Worm (Caenorhabditis elegans) whole organism, L4 larva: Measurements from ENCODE around the gene C07D8.5.

Source experiments
- F10B5.3 ChIP-seq: sonication (generic microtip); optimal IDR thresholded peaks from 2 replicates; lab custom pipeline; 2016; ENCODE audit warnings: mild to moderate bottlenecking, missing genetic modification characterization, missing compliant biosample characterization
- F37D6.2 ChIP-seq: sonication (generic microtip); optimal IDR thresholded peaks from 2 replicates; lab custom pipeline; 2016; ENCODE audit warnings: mild to moderate bottlenecking, missing genetic modification characterization, missing compliant biosample characterization
- F44E2.7 ChIP-seq: fragments of 200-800 bp; sonication (Bioruptor generic); IDR thresholded peaks from 2 replicates; pipeline ENCODE4 v2.1.2; 2022; ENCODE audit warnings: missing genetic modification characterization, missing compliant biosample characterization
- F49E8.2 ChIP-seq: sonication (generic microtip); optimal IDR thresholded peaks from 2 replicates; lab custom pipeline; 2016; ENCODE audit warnings: missing compliant biosample characterization, mild to moderate bottlenecking, missing genetic modification characterization, borderline replicate concordance
- T26A8.4 ChIP-seq: fragments of 200-800 bp; sonication (Bioruptor generic); IDR thresholded peaks from 2 replicates; pipeline ENCODE4 v1.3.6; 2022; ENCODE audit warnings: missing genetic modification characterization, missing compliant biosample characterization
- Y5F2A.4 ChIP-seq: fragments of 200-800 bp; sonication (Bioruptor generic); optimal IDR thresholded peaks from 2 replicates; lab custom pipeline; 2018; ENCODE audit warnings: mild to moderate bottlenecking, missing genetic modification characterization, missing compliant biosample characterization
- Y75B8A.6 ChIP-seq: fragments of 200-800 bp; sonication (Bioruptor generic); IDR thresholded peaks from 2 replicates; pipeline ENCODE4 v1.3.6; 2022; ENCODE audit warnings: missing genetic modification reagents, missing genetic modification characterization, missing compliant biosample characterization
- ZK337.2 ChIP-seq: fragments of 200-800 bp; sonication (Bioruptor generic); IDR thresholded peaks from 2 replicates; pipeline ENCODE4 v1.3.6; 2022; ENCODE audit warnings: missing genetic modification reagents, missing genetic modification characterization, missing compliant biosample characterization
- ZK546.5 ChIP-seq, 2 experiments: sonication (generic microtip); optimal IDR thresholded peaks; 2 replicates each; lab custom pipeline; 2017; ENCODE audit warnings: missing biosample characterization in 2 of 2, missing genetic modification characterization in 2 of 2
- aha-1 ChIP-seq: fragments of 150-350 bp; peaks from one replicate; lab custom pipeline; 2014; ENCODE audit warnings: missing biosample characterization, missing genetic modification characterization
- aly-2 ChIP-seq: sonication (generic microtip); optimal IDR thresholded peaks from 2 replicates; lab custom pipeline; 2018; ENCODE audit warnings: missing biosample characterization, missing genetic modification characterization
- ama-1 ChIP-seq: fragments of 150-350 bp; optimal IDR thresholded peaks from 2 replicates; lab custom pipeline; 2014; ENCODE audit warnings: inconsistent platforms, mixed read lengths
- ceh-28 ChIP-seq: fragments of 150-350 bp; optimal IDR thresholded peaks from 2 replicates; lab custom pipeline; 2014; ENCODE audit warnings: missing biosample characterization, missing genetic modification reagents, missing genetic modification characterization
- ceh-32 ChIP-seq: sonication (generic microtip); optimal IDR thresholded peaks from 2 replicates; lab custom pipeline; 2016; ENCODE audit warnings: mild to moderate bottlenecking, missing genetic modification characterization, missing compliant biosample characterization; ENCODE audit not compliant: poor library complexity
- ceh-44 ChIP-seq: fragments of 200-800 bp; sonication (Bioruptor generic); IDR thresholded peaks from 2 replicates; pipeline ENCODE4 v1.3.6; 2022; ENCODE audit warnings: missing genetic modification reagents, missing genetic modification characterization, missing compliant biosample characterization
- ceh-62 ChIP-seq: sonication (generic microtip); optimal IDR thresholded peaks from 2 replicates; lab custom pipeline; 2017; ENCODE audit warnings: missing biosample characterization, missing genetic modification characterization
- ceh-82 ChIP-seq: sonication (generic microtip); optimal IDR thresholded peaks from 2 replicates; lab custom pipeline; 2017; ENCODE audit warnings: missing biosample characterization, missing genetic modification characterization
- ces-1 ChIP-seq: fragments of 150-350 bp; sonication (generic microtip); optimal IDR thresholded peaks from 4 replicates; lab custom pipeline; 2014; ENCODE audit warnings: missing biosample characterization, missing genetic modification reagents, missing genetic modification characterization
- ctbp-1 ChIP-seq: fragments of 200-800 bp; sonication (Bioruptor generic); IDR thresholded peaks from 2 replicates; pipeline ENCODE4 v1.3.6; 2022; ENCODE audit warnings: missing genetic modification reagents, missing genetic modification characterization, missing compliant biosample characterization
- daf-12 ChIP-seq: fragments of 150-350 bp; optimal IDR thresholded peaks from 2 replicates; lab custom pipeline; 2014; ENCODE audit warnings: missing biosample characterization, missing genetic modification reagents, missing genetic modification characterization
- daf-16 ChIP-seq, 3 experiments: sonication (generic microtip); optimal IDR thresholded peaks; 2 replicates each; lab custom pipeline; 2016 to 2017; ENCODE audit warnings: missing genetic modification characterization in 3 of 3, missing genetic modification reagents in 3 of 3, mild to moderate bottlenecking in 2 of 3, missing compliant biosample characterization in 2 of 3, missing biosample characterization in 1 of 3, moderate library complexity in 1 of 3
- dmd-9 ChIP-seq: fragments of 200-800 bp; sonication (Bioruptor generic); IDR thresholded peaks from 2 replicates; pipeline ENCODE4 v1.3.6; 2022; ENCODE audit warnings: missing genetic modification reagents, missing genetic modification characterization, missing compliant biosample characterization
- dpl-1 ChIP-seq: fragments of 150-350 bp; optimal IDR thresholded peaks from 2 replicates; lab custom pipeline; 2014; ENCODE audit warnings: missing biosample characterization, missing genetic modification reagents, missing genetic modification characterization
- duxl-1 ChIP-seq: sonication (generic microtip); optimal IDR thresholded peaks from 2 replicates; lab custom pipeline; 2016; ENCODE audit warnings: mild to moderate bottlenecking, missing genetic modification characterization, moderate library complexity, missing compliant biosample characterization; ENCODE audit not compliant: poor library complexity
- dve-1 ChIP-seq: sonication (generic microtip); optimal IDR thresholded peaks from 2 replicates; lab custom pipeline; 2017; ENCODE audit warnings: antibody characterized with exemption, mild to moderate bottlenecking, missing genetic modification characterization, missing compliant biosample characterization; ENCODE audit not compliant: insufficient read depth
- fkh-10 ChIP-seq: fragments of 150-350 bp; optimal IDR thresholded peaks from 2 replicates; lab custom pipeline; 2014; ENCODE audit warnings: missing biosample characterization, missing genetic modification reagents, missing genetic modification characterization
- fos-1 ChIP-seq: fragments of 150-350 bp; optimal IDR thresholded peaks from 2 replicates; lab custom pipeline; 2014; ENCODE audit warnings: missing biosample characterization, missing genetic modification characterization
- gei-8 ChIP-seq: fragments of 200-800 bp; sonication (Bioruptor generic); optimal IDR thresholded peaks from 2 replicates; lab custom pipeline; 2018; ENCODE audit warnings: mild to moderate bottlenecking, missing genetic modification characterization, missing compliant biosample characterization
- lim-7 ChIP-seq: fragments of 200-800 bp; sonication (Bioruptor generic); IDR thresholded peaks from 2 replicates; pipeline ENCODE4 v1.3.6; 2022; ENCODE audit warnings: missing genetic modification characterization, missing compliant biosample characterization
- lin-29 ChIP-seq: fragments of 200-800 bp; sonication (Bioruptor generic); IDR thresholded peaks from 2 replicates; pipeline ENCODE4 v1.3.6; 2022; ENCODE audit warnings: missing genetic modification reagents, missing genetic modification characterization, missing compliant biosample characterization
- lin-39 ChIP-seq: fragments of 150-350 bp; optimal IDR thresholded peaks from 2 replicates; lab custom pipeline; 2014; ENCODE audit warnings: missing biosample characterization, missing genetic modification reagents, missing genetic modification characterization
- mes-2 ChIP-seq: sonication (generic microtip); optimal IDR thresholded peaks from 2 replicates; lab custom pipeline; 2016; ENCODE audit warnings: missing genotype, mild to moderate bottlenecking, missing genetic modification characterization, missing compliant biosample characterization; ENCODE audit not compliant: poor library complexity, severe bottlenecking
- mxl-3 ChIP-seq: fragments of 200-800 bp; sonication (Bioruptor generic); optimal IDR thresholded peaks from 2 replicates; lab custom pipeline; 2018; ENCODE audit warnings: mild to moderate bottlenecking, missing genetic modification characterization, missing compliant biosample characterization
- nhr-102 ChIP-seq: sonication (generic microtip); optimal IDR thresholded peaks from 2 replicates; lab custom pipeline; 2016; ENCODE audit warnings: mild to moderate bottlenecking, missing genetic modification characterization, moderate library complexity, missing compliant biosample characterization
- nhr-11 ChIP-seq: fragments of 150-350 bp; optimal IDR thresholded peaks from 2 replicates; lab custom pipeline; 2014; ENCODE audit warnings: missing biosample characterization, missing genetic modification characterization
- nhr-28 ChIP-seq: fragments of 150-350 bp; optimal IDR thresholded peaks from 2 replicates; lab custom pipeline; 2014; ENCODE audit warnings: missing biosample characterization, missing genetic modification characterization
- nhr-41 ChIP-seq: fragments of 200-800 bp; sonication (Bioruptor generic); IDR thresholded peaks from 2 replicates; pipeline ENCODE4 v1.3.6; 2022; ENCODE audit warnings: missing genetic modification reagents, missing genetic modification characterization, missing compliant biosample characterization
- nhr-42 ChIP-seq: fragments of 200-800 bp; sonication (Bioruptor generic); IDR thresholded peaks from 2 replicates; pipeline ENCODE4 v1.3.6; 2022; ENCODE audit warnings: missing genetic modification characterization, missing compliant biosample characterization
- nhr-6 ChIP-seq: fragments of 150-350 bp; optimal IDR thresholded peaks from 2 replicates; lab custom pipeline; 2014; ENCODE audit warnings: missing biosample characterization, missing genetic modification characterization
- nhr-77 ChIP-seq: fragments of 150-350 bp; optimal IDR thresholded peaks from 2 replicates; lab custom pipeline; 2014; ENCODE audit warnings: missing biosample characterization, missing genetic modification characterization
- pha-4 ChIP-seq, 2 experiments: fragments of 150-350 bp in 1 of 2; fragments of 200-800 bp in 1 of 2; sonication (Bioruptor generic) in 1 of 2; IDR thresholded peaks in 1 of 2; optimal IDR thresholded peaks in 1 of 2; 2 replicates each; pipeline versions ENCODE4 v1.3.6 to Lab custom; 2014 to 2022; ENCODE audit warnings: missing genetic modification characterization in 2 of 2, missing genetic modification reagents in 2 of 2, missing biosample characterization in 1 of 2, missing compliant biosample characterization in 1 of 2
- rbr-2 ChIP-seq: sonication (generic microtip); optimal IDR thresholded peaks from 2 replicates; lab custom pipeline; 2016; ENCODE audit warnings: missing genotype, missing genetic modification characterization, missing compliant biosample characterization
- set-16 ChIP-seq: fragments of 200-800 bp; sonication (Bioruptor generic); IDR thresholded peaks from 2 replicates; pipeline ENCODE4 v1.3.6; 2022; ENCODE audit warnings: missing genetic modification reagents, missing genetic modification characterization, missing compliant biosample characterization
- snpc-1.2 ChIP-seq: fragments of 200-800 bp; sonication (Bioruptor generic); IDR thresholded peaks from 2 replicates; pipeline ENCODE4 v1.3.6; 2022; ENCODE audit warnings: missing genetic modification reagents, missing genetic modification characterization, missing compliant biosample characterization
- snpc-4 ChIP-seq: fragments of 150-350 bp; optimal IDR thresholded peaks from 2 replicates; lab custom pipeline; 2014; ENCODE audit warnings: missing biosample characterization, missing genetic modification characterization
- spr-1 ChIP-seq: sonication (generic microtip); optimal IDR thresholded peaks from 2 replicates; lab custom pipeline; 2016; ENCODE audit warnings: mild to moderate bottlenecking, missing genetic modification characterization, missing compliant biosample characterization
- tra-1 ChIP-seq: fragments of 200-800 bp; sonication (Bioruptor generic); IDR thresholded peaks from 2 replicates; pipeline ENCODE4 v1.3.6; 2022; ENCODE audit warnings: missing genetic modification reagents, missing genetic modification characterization, missing compliant biosample characterization
- unc-130 ChIP-seq: sonication (generic microtip); optimal IDR thresholded peaks from 2 replicates; lab custom pipeline; 2016; ENCODE audit warnings: missing genetic modification reagents, missing genetic modification characterization, missing compliant biosample characterization
- vab-7 ChIP-seq: fragments of 200-800 bp; sonication (Bioruptor generic); IDR thresholded peaks from 2 replicates; pipeline ENCODE4 v1.3.6; 2022; ENCODE audit warnings: missing genetic modification reagents, missing genetic modification characterization, missing compliant biosample characterization
- zag-1 ChIP-seq: fragments of 150-350 bp; optimal IDR thresholded peaks from 2 replicates; lab custom pipeline; 2014; ENCODE audit warnings: missing biosample characterization, missing genetic modification characterization
- ztf-7 ChIP-seq: fragments of 150-350 bp; optimal IDR thresholded peaks from 2 replicates; lab custom pipeline; 2014; ENCODE audit warnings: missing biosample characterization, missing genetic modification characterization

The C07D8.5 gene

ce11 chrX:7334302-7334724 is 9.5 kb upstream of the C07D8.5 start, which contains the start of gene epg-7 (continued):
- no peak for TF ChIP-seq snpc-4 (tag; lab: Kevin White, UChicago)
- peak; percentile 95 for TF ChIP-seq ctbp-1 (GFP tag; lab: Robert Waterston, UW)
- no peak for TF ChIP-seq snpc-1.2
- 0 out of 2 replicates have a peak, but pooled peaks have one; percentile 24 for TF ChIP-seq ceh-44 (GFP tag; lab: Robert Waterston, UW)
- TF ChIP-seq ztf-7, result peak; percentile 87
- peak; percentile 39 for TF ChIP-seq zag-1
- peak; percentile 24 for TF ChIP-seq ama-1
- no peak for TF ChIP-seq F44E2.7 (GFP tag; lab: Robert Waterston, UW)
- peak; percentile 93 for TF ChIP-seq nhr-11 (tag; lab: Kevin White, UChicago)
- peak; percentile 91 for TF ChIP-seq nhr-28 (tag; lab: Kevin White, UChicago)
- TF ChIP-seq set-16 (GFP tag; lab: Robert Waterston, UW), result peak; percentile 79
- TF ChIP-seq nhr-6 (tag; lab: Kevin White, UChicago), result peak; percentile 86
- no peak for TF ChIP-seq unc-130
- TF ChIP-seq mxl-3 (GFP tag; lab: Kevin White, UChicago), result peak; percentile 89
- peak; percentile 95 for TF ChIP-seq fkh-10 (GFP tag; lab: Kevin White, UChicago)
- peak; percentile 84 for TF ChIP-seq duxl-1 (tag; lab: Kevin White, UChicago)
- TF ChIP-seq daf-12 (tag; lab: Kevin White, UChicago), result no peak
- TF ChIP-seq lin-29, result 0 out of 2 replicates have a peak, but pooled peaks have one; percentile 56
- peak; percentile 88 for TF ChIP-seq F37D6.2
- peak; percentile 86 for TF ChIP-seq nhr-42 (GFP tag; lab: Robert Waterston, UW)
- peak; percentile 57 for TF ChIP-seq Y5F2A.4
- TF ChIP-seq ceh-28 (tag; lab: Kevin White, UChicago), result peak; percentile 21
- TF ChIP-seq dpl-1 (GFP tag; lab: Kevin White, UChicago), result peak; percentile 75
- TF ChIP-seq gei-8 (GFP tag; lab: Kevin White, UChicago), result peak; percentile 55
- peak; percentile 55 for TF ChIP-seq ces-1
- no peak for TF ChIP-seq ceh-62 (tag; lab: Kevin White, UChicago)
- TF ChIP-seq ceh-32 (tag; lab: Kevin White, UChicago), result peak; percentile 63
- peak; percentile 96 for TF ChIP-seq rbr-2
- TF ChIP-seq ZK337.2 (GFP tag; lab: Robert Waterston, UW), result no peak
- no peak for TF ChIP-seq lin-39 (tag; lab: Kevin White, UChicago)
- TF ChIP-seq fos-1 (tag; lab: Kevin White, UChicago), result no peak
- TF ChIP-seq ceh-82 (tag; lab: Kevin White, UChicago), result no peak
- peak; percentile 96 for TF ChIP-seq dve-1 (tag; lab: Kevin White, UChicago)
- TF ChIP-seq ZK546.5 (tag; optimal IDR thresholded peaks at IDR 0.05; lab: Kevin White, UChicago), result no peak
- TF ChIP-seq spr-1, result peak; percentile 79
- peak; percentile 84 for TF ChIP-seq tra-1 (GFP tag; lab: Robert Waterston, UW)
- no peak for TF ChIP-seq aly-2
- peak; percentile 69 for TF ChIP-seq dmd-9 (GFP tag; lab: Robert Waterston, UW)
- no peak for TF ChIP-seq Y75B8A.6
- TF ChIP-seq vab-7 (GFP tag; lab: Robert Waterston, UW), result peak; percentile 55; the same call in 1 of the 2 replicates
- peak; percentile 88 for TF ChIP-seq pha-4 (GFP tag; IDR thresholded peaks at IDR 0.05; lab: Robert Waterston, UW)
- TF ChIP-seq pha-4 (tag; optimal IDR thresholded peaks at IDR 0.05; lab: Kevin White, UChicago), result no peak
- no peak for TF ChIP-seq F49E8.2 (tag; lab: Kevin White, UChicago)
- TF ChIP-seq aha-1 (tag; lab: Kevin White, UChicago), result peak; percentile 99
- peak; percentile 84 for TF ChIP-seq mes-2
- no peak for TF ChIP-seq nhr-41 (GFP tag; lab: Robert Waterston, UW)
- TF ChIP-seq F10B5.3 (tag; lab: Kevin White, UChicago), result peak; percentile 22
- peak; percentile 91 for TF ChIP-seq T26A8.4
- TF ChIP-seq nhr-77 (tag; lab: Kevin White, UChicago), result peak; percentile 62
- peak; percentile 84 for TF ChIP-seq nhr-102
- TF ChIP-seq daf-16 (GFP tag; optimal IDR thresholded peaks at IDR 0.05; lab: Kevin White, UChicago), result peak; percentile 41 to 94
- TF ChIP-seq daf-16 (tag; optimal IDR thresholded peaks at IDR 0.05; lab: Kevin White, UChicago), result peak; percentile 83
- TF ChIP-seq lim-7 (GFP tag; lab: Robert Waterston, UW), result peak; percentile 64; the same call in 1 of the 2 replicates
